Fruit fly (Drosophila melanogaster) whole organism, wandering third instar larva: ENCODE results near the gene CG14969.

Source experiments
- Abd-B ChIP-seq: fragments of >200 bp; optimal IDR thresholded peaks from 2 replicates; lab custom pipeline; 2017; ENCODE audit warnings: missing biosample characterization, missing genetic modification characterization
- CG32264 ChIP-seq: fragments of 200-800 bp; sonication (Bioruptor generic); optimal IDR thresholded peaks from 2 replicates; lab custom pipeline; 2016; ENCODE audit warnings: missing biosample characterization, missing genetic modification characterization
- CG9705 ChIP-seq: fragments of 200-800 bp; sonication (Bioruptor generic); optimal IDR thresholded peaks from 2 replicates; lab custom pipeline; 2018; ENCODE audit warnings: missing biosample characterization, mild to moderate bottlenecking, missing genetic modification characterization
- CrebA ChIP-seq: fragments of 200-800 bp; sonication (Bioruptor generic); optimal IDR thresholded peaks from 2 replicates; lab custom pipeline; 2016; ENCODE audit warnings: missing biosample characterization, mild to moderate bottlenecking, missing genetic modification characterization, borderline replicate concordance
- Dfd ChIP-seq: fragments of >200 bp; optimal IDR thresholded peaks from 2 replicates; lab custom pipeline; 2017; ENCODE audit warnings: missing biosample characterization, missing genetic modification characterization
- Dif ChIP-seq: fragments of 200-275, 200-300 bp; sonication (Bioruptor generic); optimal IDR thresholded peaks from 2 replicates; lab custom pipeline; 2018; ENCODE audit warnings: missing biosample characterization, missing genetic modification characterization; ENCODE audit not compliant: partially characterized antibody
- GATAd ChIP-seq: sonication (Bioruptor generic); optimal IDR thresholded peaks from 2 replicates; lab custom pipeline; 2016; ENCODE audit warnings: missing biosample characterization, missing genetic modification characterization
- HLH106 ChIP-seq: fragments of 200-800 bp; optimal IDR thresholded peaks from 3 replicates; lab custom pipeline; 2019; ENCODE audit warnings: missing biosample characterization, mild to moderate bottlenecking, missing genetic modification characterization, moderate library complexity
- Hnf4 ChIP-seq: fragments of 200-800 bp; sonication (Bioruptor generic); optimal IDR thresholded peaks from 2 replicates; lab custom pipeline; 2016; ENCODE audit warnings: missing biosample characterization, mild to moderate bottlenecking, missing genetic modification characterization
- Hr78 ChIP-seq: fragments of >200 bp; optimal IDR thresholded peaks from 2 replicates; lab custom pipeline; 2017; ENCODE audit warnings: missing biosample characterization, missing genetic modification characterization
- Hr83 ChIP-seq: fragments of 200-300 bp; sonication (Bioruptor generic); optimal IDR thresholded peaks from 2 replicates; lab custom pipeline; 2016; ENCODE audit warnings: missing biosample characterization, mild to moderate bottlenecking, missing genetic modification characterization, moderate library complexity; ENCODE audit not compliant: poor library complexity, severe bottlenecking
- Jra ChIP-seq: sonication (Bioruptor generic); optimal IDR thresholded peaks from 2 replicates; lab custom pipeline; 2016; ENCODE audit warnings: missing biosample characterization, missing genetic modification characterization
- Mio ChIP-seq: sonication (Bioruptor generic); optimal IDR thresholded peaks from 2 replicates; lab custom pipeline; 2016; ENCODE audit warnings: missing biosample characterization, missing genetic modification characterization
- Myc ChIP-seq: fragments of >200 bp; optimal IDR thresholded peaks from 2 replicates; lab custom pipeline; 2017
- N ChIP-seq: fragments of >200 bp; optimal IDR thresholded peaks from 2 replicates; lab custom pipeline; 2018; ENCODE audit warnings: missing biosample characterization, missing external identifiers, missing genetic modification characterization
- OdsH ChIP-seq: fragments of 200-800 bp; sonication (Bioruptor generic); optimal IDR thresholded peaks from 2 replicates; lab custom pipeline; 2016; ENCODE audit warnings: missing biosample characterization, mild to moderate bottlenecking, missing genetic modification characterization
- Rel ChIP-seq, 2 experiments: fragments of 200-800 bp; sonication (Bioruptor generic) in 1 of 2; optimal IDR thresholded peaks; 2 replicates in 1 of 2; 3 replicates in 1 of 2; lab custom pipeline; 2016 to 2019; ENCODE audit warnings: mild to moderate bottlenecking in 2 of 2, missing biosample characterization in 2 of 2, missing genetic modification characterization in 2 of 2, moderate library complexity in 1 of 2
- Sp1 ChIP-seq: fragments of 200-800 bp; sonication (Bioruptor generic); optimal IDR thresholded peaks from 3 replicates; lab custom pipeline; 2019; ENCODE audit warnings: missing biosample characterization, mild to moderate bottlenecking, missing genetic modification characterization, moderate library complexity
- Vsx2 ChIP-seq: fragments of 200-300, 225-300 bp; sonication (Bioruptor generic); optimal IDR thresholded peaks from 2 replicates; lab custom pipeline; 2018; ENCODE audit warnings: missing biosample characterization, missing genetic modification characterization; ENCODE audit not compliant: partially characterized antibody
- br ChIP-seq: fragments of 200-800 bp; sonication (Bioruptor generic); optimal IDR thresholded peaks from 2 replicates; lab custom pipeline; 2016; ENCODE audit warnings: missing biosample characterization, missing genetic modification characterization
- brk ChIP-seq: fragments of 200-800 bp; sonication (Bioruptor generic); optimal IDR thresholded peaks from 2 replicates; lab custom pipeline; 2016; ENCODE audit warnings: missing biosample characterization, mild to moderate bottlenecking, missing genetic modification characterization
- dl ChIP-seq, 2 experiments: fragments of 175-275, 200-275 bp in 1 of 2; fragments of 200-275 bp in 1 of 2; sonication (Bioruptor generic); optimal IDR thresholded peaks; lab custom pipeline; 2018; ENCODE audit warnings: mild to moderate bottlenecking in 2 of 2, missing biosample characterization in 2 of 2, missing genetic modification characterization in 2 of 2, moderate library complexity in 2 of 2; ENCODE audit not compliant: partially characterized antibody in 2 of 2, insufficient read depth in 1 of 2
- dmrt93B ChIP-seq: fragments of 200-800 bp; sonication (Bioruptor generic); optimal IDR thresholded peaks from 2 replicates; lab custom pipeline; 2018; ENCODE audit warnings: missing biosample characterization, mild to moderate bottlenecking, missing genetic modification characterization
- dsf ChIP-seq: sonication (Bioruptor generic); optimal IDR thresholded peaks from 2 replicates; lab custom pipeline; 2016; ENCODE audit warnings: missing biosample characterization, missing genetic modification characterization, borderline replicate concordance
- ey ChIP-seq: fragments of 200-800 bp; sonication (Bioruptor generic); optimal IDR thresholded peaks from 2 replicates; lab custom pipeline; 2016; ENCODE audit warnings: missing biosample characterization, missing genetic modification characterization
- foxo ChIP-seq, 2 experiments: fragments of 200-800 bp; sonication (Bioruptor generic); optimal IDR thresholded peaks; 2 replicates in 1 of 2; 3 replicates in 1 of 2; lab custom pipeline; 2016 to 2017; ENCODE audit warnings: missing biosample characterization in 2 of 2, missing genetic modification characterization in 2 of 2
- fru ChIP-seq: fragments of 200-800 bp; sonication (Bioruptor generic); optimal IDR thresholded peaks from 3 replicates; lab custom pipeline; 2016; ENCODE audit warnings: missing biosample characterization, mild to moderate bottlenecking, missing genetic modification characterization
- h ChIP-seq: fragments of 200-800 bp; sonication (Bioruptor generic); optimal IDR thresholded peaks from 3 replicates; lab custom pipeline; 2016; ENCODE audit warnings: missing biosample characterization, mild to moderate bottlenecking, missing genetic modification characterization
- jim ChIP-seq: fragments of 175-275, 200-325 bp; sonication (Bioruptor generic); optimal IDR thresholded peaks from 2 replicates; lab custom pipeline; 2016; ENCODE audit warnings: missing biosample characterization, mild to moderate bottlenecking, missing genetic modification characterization
- lola ChIP-seq: fragments of >200 bp; optimal IDR thresholded peaks from 2 replicates; lab custom pipeline; 2017; ENCODE audit warnings: missing biosample characterization, missing genetic modification characterization
- pan ChIP-seq: fragments of >200 bp; optimal IDR thresholded peaks from 2 replicates; lab custom pipeline; 2017
- psq ChIP-seq: fragments of 200-800 bp; sonication (Bioruptor generic); optimal IDR thresholded peaks from 3 replicates; lab custom pipeline; 2017; ENCODE audit warnings: missing biosample characterization, mild to moderate bottlenecking, missing genetic modification characterization, moderate library complexity
- rgr ChIP-seq: fragments of 200-800 bp; sonication (Bioruptor generic); optimal IDR thresholded peaks from 3 replicates; lab custom pipeline; 2016; ENCODE audit warnings: missing biosample characterization, mild to moderate bottlenecking, missing genetic modification characterization
- sage ChIP-seq: fragments of 200-800 bp; sonication (Bioruptor generic); optimal IDR thresholded peaks from 2 replicates; lab custom pipeline; 2016; ENCODE audit warnings: missing biosample characterization, mild to moderate bottlenecking, missing genetic modification characterization
- sv ChIP-seq: fragments of 200-800 bp; sonication (Bioruptor generic); optimal IDR thresholded peaks from 3 replicates; lab custom pipeline; 2016; ENCODE audit warnings: missing biosample characterization, missing genetic modification characterization
- tai ChIP-seq: sonication (Bioruptor generic); optimal IDR thresholded peaks from 2 replicates; lab custom pipeline; 2016; ENCODE audit warnings: missing biosample characterization, missing genetic modification characterization
- usp ChIP-seq: fragments of >200 bp; optimal IDR thresholded peaks from 2 replicates; lab custom pipeline; 2017; ENCODE audit warnings: missing biosample characterization, missing genetic modification characterization
- woc ChIP-seq: sonication (Bioruptor generic); optimal IDR thresholded peaks from 2 replicates; lab custom pipeline; 2016; ENCODE audit warnings: missing biosample characterization, mild to moderate bottlenecking, missing genetic modification characterization

CG14969 gene

dm6 chr3L:3346294-3346693, 11.5 kb upstream of the CG14969 start:
- TF ChIP-seq psq (no peak), CrebA (GFP tag; lab: Kevin White, UChicago) (no peak), sv (GFP tag; lab: Kevin White, UChicago) (no peak), GATAd (GFP tag; lab: Kevin White, UChicago) (no peak), usp (no peak), foxo (GFP tag; optimal IDR thresholded peaks at IDR 0.05; lab: Kevin White, UChicago) (no peak), dsf (no peak), rgr (GFP tag; lab: Kevin White, UChicago) (no peak), dl (GFP tag; optimal IDR thresholded peaks at IDR 0.05; lab: Kevin White, UChicago; ENCODE audit: insufficient read depth in 1 of 2, partially characterized antibody in 2 of 2) (no peak), br (GFP tag; lab: Kevin White, UChicago) (no peak), Myc (lab: Kevin White, UChicago) (no peak)

- TF ChIP-seq Vsx2 (GFP tag; lab: Kevin White, UChicago) (no peak), brk (GFP tag; lab: Kevin White, UChicago) (peak; percentile 15), Hnf4 (GFP tag; lab: Kevin White, UChicago) (no peak), fru (GFP tag; lab: Kevin White, UChicago) (peak; percentile 5), CrebA (GFP tag; lab: Kevin White, UChicago) (no peak), Hr83 (no peak), foxo (GFP tag; optimal IDR thresholded peaks at IDR 0.05; lab: Kevin White, UChicago) (peak in 1 of 2 experiments; percentile 1), dl (GFP tag; optimal IDR thresholded peaks at IDR 0.05; lab: Kevin White, UChicago; ENCODE audit: insufficient read depth in 1 of 2, partially characterized antibody in 2 of 2) (no peak), Rel (GFP tag; optimal IDR thresholded peaks at IDR 0.05; lab: Kevin White, UChicago) (no peak), Rel (tag; optimal IDR thresholded peaks at IDR 0.05; lab: Kevin White, UChicago) (no peak), sv (GFP tag; lab: Kevin White, UChicago) (no peak)
These were observed 9.8 kb upstream of the CG14969 start for dm6 chr3L:3344528-3344927.

dm6 chr3L:3343260-3343659, 8.5 kb upstream of the CG14969 start:
- TF ChIP-seq CrebA (GFP tag; lab: Kevin White, UChicago), result no peak
- TF ChIP-seq dmrt93B, result peak; percentile 59
- TF ChIP-seq Hr83, result no peak
- peak; percentile 88 for TF ChIP-seq fru (GFP tag; lab: Kevin White, UChicago)
- TF ChIP-seq Jra (GFP tag; lab: Kevin White, UChicago), result peak; percentile 38
- no peak for TF ChIP-seq usp
- peak; percentile 23 for TF ChIP-seq CG32264 (GFP tag; lab: Kevin White, UChicago)
- TF ChIP-seq br (GFP tag; lab: Kevin White, UChicago), result peak; percentile 72
- TF ChIP-seq dsf, result peak; percentile 19
- TF ChIP-seq Mio (GFP tag; lab: Kevin White, UChicago), result no peak
- TF ChIP-seq GATAd (GFP tag; lab: Kevin White, UChicago), result no peak
- TF ChIP-seq jim (GFP tag; lab: Kevin White, UChicago), result no peak
- TF ChIP-seq Hnf4 (GFP tag; lab: Kevin White, UChicago), result peak; percentile 78
- peak; percentile 79 for TF ChIP-seq ey
- peak; percentile 16 for TF ChIP-seq sv (GFP tag; lab: Kevin White, UChicago)
- peak; percentile 85 for TF ChIP-seq psq
- peak; percentile 85 for TF ChIP-seq h
- TF ChIP-seq N (GFP tag; lab: Kevin White, UChicago), result no peak
- TF ChIP-seq dl (GFP tag; optimal IDR thresholded peaks at IDR 0.05; lab: Kevin White, UChicago; ENCODE audit: insufficient read depth in 1 of 2, partially characterized antibody in 2 of 2), result no peak
- TF ChIP-seq CG9705 (GFP tag; lab: Kevin White, UChicago), result peak; percentile 60
- TF ChIP-seq Rel (GFP tag; optimal IDR thresholded peaks at IDR 0.05; lab: Kevin White, UChicago), result no peak
- peak; percentile 6 for TF ChIP-seq Rel (tag; optimal IDR thresholded peaks at IDR 0.05; lab: Kevin White, UChicago)
- peak; percentile 85 for TF ChIP-seq OdsH
- peak in 1 of 2 experiments; percentile 85 for TF ChIP-seq foxo (GFP tag; optimal IDR thresholded peaks at IDR 0.05; lab: Kevin White, UChicago)
- peak; percentile 52 for TF ChIP-seq tai
- no peak for TF ChIP-seq Hr78 (GFP tag; lab: Kevin White, UChicago)
- TF ChIP-seq rgr (GFP tag; lab: Kevin White, UChicago), result peak; percentile 77
- TF ChIP-seq HLH106 (tag; lab: Kevin White, UChicago), result peak; percentile 78
- TF ChIP-seq Dif (GFP tag; lab: Kevin White, UChicago), result no peak
- TF ChIP-seq Sp1 (GFP tag; lab: Kevin White, UChicago), result peak; percentile 90
- no peak for TF ChIP-seq Dfd (GFP tag; lab: Kevin White, UChicago)
- TF ChIP-seq lola (GFP tag; lab: Kevin White, UChicago), result no peak
- TF ChIP-seq Abd-B, result no peak
- TF ChIP-seq woc (GFP tag; lab: Kevin White, UChicago), result peak; percentile 60
- TF ChIP-seq Vsx2 (GFP tag; lab: Kevin White, UChicago), result no peak
- no peak for TF ChIP-seq Myc (lab: Kevin White, UChicago)
- peak; percentile 11 for TF ChIP-seq sage
- TF ChIP-seq brk (GFP tag; lab: Kevin White, UChicago), result peak; percentile 76
- TF ChIP-seq pan (lab: Kevin White, UChicago), result no peak
